Worm (Caenorhabditis elegans) whole organism, L2 larva: Measurements from ENCODE around the gene T06C10.3.
A peak's percentile ranks its signal among the peaks of the same experiment; 100 is the strongest.

ENCODE experiments used
- C34F6.9 ChIP-seq: fragments of 150-350 bp; optimal IDR thresholded peaks from 2 replicates; lab custom pipeline; 2014; ENCODE audit warnings: missing biosample characterization, missing genetic modification characterization
- F13H6.1 ChIP-seq: sonication (generic microtip); optimal IDR thresholded peaks from 2 replicates; lab custom pipeline; 2016; ENCODE audit warnings: missing genetic modification characterization, missing compliant biosample characterization
- R02D3.7 ChIP-seq: fragments of 150-350 bp; optimal IDR thresholded peaks from 2 replicates; lab custom pipeline; 2014; ENCODE audit warnings: missing biosample characterization, missing genetic modification characterization
- Y55F3AM.14 ChIP-seq: fragments of 200-800 bp; sonication (Bioruptor generic); optimal IDR thresholded peaks from 2 replicates; lab custom pipeline; 2018; ENCODE audit warnings: mild to moderate bottlenecking, missing genetic modification characterization, missing compliant biosample characterization
- ZK546.5 ChIP-seq: sonication (generic microtip); optimal IDR thresholded peaks from 2 replicates; lab custom pipeline; 2017; ENCODE audit warnings: missing biosample characterization, missing genetic modification characterization
- alr-1 ChIP-seq: fragments of 150-350 bp; optimal IDR thresholded peaks from 2 replicates; lab custom pipeline; 2014; ENCODE audit warnings: missing biosample characterization, missing genetic modification characterization
- aly-2 ChIP-seq: fragments of 150-350 bp; optimal IDR thresholded peaks from 2 replicates; lab custom pipeline; 2014; ENCODE audit warnings: missing biosample characterization, missing genetic modification characterization
- ama-1 ChIP-seq: fragments of 150-350 bp; optimal IDR thresholded peaks from 2 replicates; lab custom pipeline; 2018; ENCODE audit warnings: inconsistent platforms
- blmp-1 ChIP-seq: sonication (generic microtip); optimal IDR thresholded peaks from 2 replicates; lab custom pipeline; 2017; ENCODE audit warnings: missing genetic modification characterization, mild to moderate bottlenecking, missing compliant biosample characterization, antibody characterized with exemption, moderate library complexity; ENCODE audit not compliant: insufficient read depth
- ceh-16 ChIP-seq: fragments of 150-350 bp; optimal IDR thresholded peaks from 2 replicates; lab custom pipeline; 2014; ENCODE audit warnings: missing biosample characterization, missing genetic modification characterization
- ceh-82 ChIP-seq: fragments of 150-350 bp; optimal IDR thresholded peaks from 2 replicates; lab custom pipeline; 2014; ENCODE audit warnings: missing biosample characterization, missing genetic modification characterization
- crh-2 ChIP-seq: sonication (generic microtip); optimal IDR thresholded peaks from 2 replicates; lab custom pipeline; 2017; ENCODE audit warnings: missing biosample characterization, missing genetic modification characterization
- dmd-4 ChIP-seq: sonication (generic microtip); optimal IDR thresholded peaks from 2 replicates; lab custom pipeline; 2017; ENCODE audit warnings: missing biosample characterization, missing genetic modification characterization
- egl-27 ChIP-seq: sonication (generic microtip); optimal IDR thresholded peaks from 3 replicates; lab custom pipeline; 2017; ENCODE audit warnings: missing biosample characterization, missing genetic modification reagents, missing genetic modification characterization
- elt-1 ChIP-seq: fragments of 150-350 bp; optimal IDR thresholded peaks from 2 replicates; lab custom pipeline; 2014; ENCODE audit warnings: missing biosample characterization, missing genetic modification characterization
- elt-3 ChIP-seq: sonication (generic microtip); optimal IDR thresholded peaks from 2 replicates; lab custom pipeline; 2017; ENCODE audit warnings: missing biosample characterization, missing genetic modification characterization
- fos-1 ChIP-seq: fragments of 150-350 bp; optimal IDR thresholded peaks from 2 replicates; lab custom pipeline; 2014; ENCODE audit warnings: missing biosample characterization, missing genetic modification characterization
- gmeb-1 ChIP-seq: fragments of 150-350 bp; optimal IDR thresholded peaks from 2 replicates; lab custom pipeline; 2014; ENCODE audit warnings: missing biosample characterization, missing genetic modification characterization
- lin-11 ChIP-seq: fragments of 150-350 bp; sonication (generic microtip); optimal IDR thresholded peaks from 2 replicates; lab custom pipeline; 2014; ENCODE audit warnings: missing biosample characterization, missing genetic modification characterization, inconsistent platforms, mixed read lengths
- lin-39 ChIP-seq: fragments of 150-350 bp; optimal IDR thresholded peaks from 2 replicates; lab custom pipeline; 2014; ENCODE audit warnings: missing biosample characterization, missing genetic modification reagents, missing genetic modification characterization
- lsy-2 ChIP-seq, 2 experiments: fragments of 150-350 bp in 1 of 2; sonication (generic microtip) in 1 of 2; optimal IDR thresholded peaks; 2 replicates each; lab custom pipeline; 2014 to 2017; ENCODE audit warnings: missing biosample characterization in 2 of 2, missing genetic modification characterization in 2 of 2
- mab-5 ChIP-seq: fragments of 150-350 bp; optimal IDR thresholded peaks from 2 replicates; lab custom pipeline; 2014; ENCODE audit warnings: missing biosample characterization, missing genetic modification characterization
- mbf-1 ChIP-seq: sonication (generic microtip); optimal IDR thresholded peaks from 2 replicates; lab custom pipeline; 2017; ENCODE audit warnings: missing biosample characterization, missing genetic modification characterization
- mdl-1 ChIP-seq, 2 experiments: fragments of 150-350 bp in 1 of 2; sonication (generic microtip) in 1 of 2; optimal IDR thresholded peaks; 2 replicates each; lab custom pipeline; 2017; ENCODE audit warnings: missing biosample characterization in 2 of 2, missing genetic modification characterization in 2 of 2
- nhr-10 ChIP-seq: sonication (generic microtip); optimal IDR thresholded peaks from 2 replicates; lab custom pipeline; 2017; ENCODE audit warnings: missing biosample characterization, missing genetic modification characterization
- nhr-11 ChIP-seq: fragments of 150-350 bp; optimal IDR thresholded peaks from 2 replicates; lab custom pipeline; 2014; ENCODE audit warnings: missing biosample characterization, missing genetic modification characterization
- nhr-12 ChIP-seq: fragments of 150-350 bp; optimal IDR thresholded peaks from 2 replicates; lab custom pipeline; 2014; ENCODE audit warnings: missing biosample characterization, missing genetic modification characterization
- nhr-129 ChIP-seq: fragments of 150-350 bp; optimal IDR thresholded peaks from 2 replicates; lab custom pipeline; 2014; ENCODE audit warnings: missing biosample characterization, missing genetic modification characterization
- nhr-21 ChIP-seq: fragments of 150-350 bp; optimal IDR thresholded peaks from 2 replicates; lab custom pipeline; 2014; ENCODE audit warnings: missing biosample characterization, missing genetic modification characterization
- nhr-23 ChIP-seq: fragments of 150-350 bp; optimal IDR thresholded peaks from 2 replicates; lab custom pipeline; 2014; ENCODE audit warnings: missing biosample characterization, missing genetic modification reagents, missing genetic modification characterization
- nhr-237 ChIP-seq: fragments of 150-350 bp; optimal IDR thresholded peaks from 2 replicates; lab custom pipeline; 2014; ENCODE audit warnings: missing biosample characterization, missing genetic modification characterization
- nhr-25 ChIP-seq: fragments of 150-350 bp; sonication (generic microtip); optimal IDR thresholded peaks from 3 replicates; lab custom pipeline; 2014; ENCODE audit warnings: missing biosample characterization, missing genetic modification characterization
- nhr-6 ChIP-seq: fragments of 150-350 bp; optimal IDR thresholded peaks from 2 replicates; lab custom pipeline; 2014; ENCODE audit warnings: missing biosample characterization, missing genetic modification characterization
- peb-1 ChIP-seq: fragments of 150-350 bp; optimal IDR thresholded peaks from 2 replicates; lab custom pipeline; 2014; ENCODE audit warnings: missing biosample characterization, missing genetic modification characterization
- sem-4 ChIP-seq: fragments of 150-350 bp; optimal IDR thresholded peaks from 2 replicates; lab custom pipeline; 2014; ENCODE audit warnings: missing biosample characterization, missing genetic modification reagents, missing genetic modification characterization
- skn-1 ChIP-seq: sonication (generic microtip); optimal IDR thresholded peaks from 2 replicates; lab custom pipeline; 2017; ENCODE audit warnings: missing biosample characterization, missing genetic modification characterization
- sma-3 ChIP-seq: sonication (generic microtip); optimal IDR thresholded peaks from 2 replicates; lab custom pipeline; 2016; ENCODE audit warnings: missing genetic modification reagents, missing genetic modification characterization, missing compliant biosample characterization
- sma-9 ChIP-seq, 2 experiments: fragments of 150-350 bp in 1 of 2; sonication (generic microtip) in 1 of 2; optimal IDR thresholded peaks; 2 replicates each; lab custom pipeline; 2014 to 2016; ENCODE audit warnings: missing genetic modification characterization in 2 of 2, mild to moderate bottlenecking in 1 of 2, missing biosample characterization in 1 of 2, missing compliant biosample characterization in 1 of 2, missing genetic modification reagents in 1 of 2, moderate library complexity in 1 of 2
- snpc-4 ChIP-seq: fragments of 150-350 bp; optimal IDR thresholded peaks from 2 replicates; lab custom pipeline; 2014; ENCODE audit warnings: missing biosample characterization, missing genetic modification characterization
- unc-39 ChIP-seq: fragments of 150-350 bp; optimal IDR thresholded peaks from 2 replicates; lab custom pipeline; 2014; ENCODE audit warnings: missing biosample characterization, missing genetic modification characterization
- unc-55 ChIP-seq: fragments of 150-350 bp; sonication (generic microtip); optimal IDR thresholded peaks from 3 replicates; lab custom pipeline; 2014; ENCODE audit warnings: missing biosample characterization, missing genetic modification reagents, missing genetic modification characterization
- unc-62 ChIP-seq: fragments of 150-350 bp; optimal IDR thresholded peaks from 2 replicates; lab custom pipeline; 2014; ENCODE audit warnings: missing biosample characterization, missing genetic modification reagents, missing genetic modification characterization
- zag-1 ChIP-seq: fragments of 150-350 bp; optimal IDR thresholded peaks from 2 replicates; lab custom pipeline; 2014; ENCODE audit warnings: missing biosample characterization, missing genetic modification characterization
- ztf-1 ChIP-seq: fragments of 200-800 bp; sonication (Bioruptor generic); conservative IDR thresholded peaks from 2 replicates; pipeline ENCODE4 v1.3.6; 2022; ENCODE audit warnings: missing genetic modification characterization, missing compliant biosample characterization
- ztf-11 ChIP-seq: sonication (generic microtip); optimal IDR thresholded peaks from 2 replicates; lab custom pipeline; 2017; ENCODE audit warnings: missing biosample characterization, missing genetic modification characterization

The T06C10.3 gene

ce11 chrIV:7897443-7897842, 26.9 kb downstream of the T06C10.3 start, which contains the start of gene ilys-4:
TSS of gene ilys-4 (minus strand) at chrIV:7897543.
- TF ChIP-seq mab-5 (tag; lab: Kevin White, UChicago) (peak; percentile 11), sma-9 (GFP tag; optimal IDR thresholded peaks at IDR 0.05; lab: Kevin White, UChicago) (no peak), sma-9 (tag; optimal IDR thresholded peaks at IDR 0.05; lab: Kevin White, UChicago) (no peak), crh-2 (tag; lab: Kevin White, UChicago) (peak; percentile 18), unc-55 (GFP tag; lab: Kevin White, UChicago) (peak; percentile 37), lsy-2 (tag; optimal IDR thresholded peaks at IDR 0.05; lab: Kevin White, UChicago) (peak in 1 of 2 experiments; percentile 5)

DNA sequence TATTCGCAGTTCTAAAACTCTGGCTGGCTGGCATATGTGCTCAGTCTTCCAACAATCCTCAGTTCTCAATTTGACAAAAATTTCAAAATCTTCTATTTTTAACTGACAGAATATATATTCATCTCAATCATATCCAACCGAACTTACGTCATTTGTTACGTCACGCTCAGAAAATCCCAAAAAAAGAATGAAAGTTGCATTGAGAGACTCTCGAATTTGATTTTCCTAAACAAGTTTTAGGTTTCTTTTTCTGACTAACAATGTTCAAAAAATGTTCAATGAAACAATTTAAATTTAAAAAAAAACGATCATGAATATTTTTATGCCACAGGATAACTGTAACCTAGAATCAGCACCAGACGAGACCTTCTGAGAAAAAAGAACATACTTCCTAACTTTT, 27.4 kb downstream of the T06C10.3 start:
- no peak for TF ChIP-seq peb-1 (tag; lab: Kevin White, UChicago)
- no peak for TF ChIP-seq unc-39 (tag; lab: Kevin White, UChicago)
- no peak for TF ChIP-seq mdl-1 (tag; optimal IDR thresholded peaks at IDR 0.05; lab: Kevin White, UChicago)
- TF ChIP-seq nhr-12, result no peak

DNA sequence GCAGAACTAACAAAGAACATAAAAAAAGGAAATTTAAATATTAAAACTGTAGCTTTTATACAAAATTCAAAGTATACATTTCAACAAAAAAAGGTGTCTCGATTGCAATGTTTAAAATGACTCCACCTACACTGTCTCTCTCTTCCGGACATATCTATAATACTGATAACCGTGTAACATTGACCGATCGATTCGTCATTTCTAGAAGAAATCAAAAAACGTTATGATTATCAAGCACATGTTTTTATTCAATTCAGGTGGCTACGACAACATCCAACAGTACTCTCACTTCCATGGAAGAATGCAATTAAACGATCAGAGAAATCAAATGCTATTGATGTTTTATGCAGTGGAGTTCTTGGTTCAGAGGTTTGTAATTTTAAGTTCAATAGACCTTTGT, 27.9 kb downstream of the T06C10.3 start:
- TF ChIP-seq fos-1, result peak; percentile 89
- no peak for TF ChIP-seq nhr-21 (tag; lab: Kevin White, UChicago)
- TF ChIP-seq unc-62 (GFP tag; lab: Kevin White, UChicago), result no peak
- TF ChIP-seq crh-2 (tag; lab: Kevin White, UChicago), result peak; percentile 38
- no peak for TF ChIP-seq ztf-11 (tag; lab: Kevin White, UChicago)

ce11 chrIV:7902221-7902904, 31.8 kb downstream of the T06C10.3 start, which contains the start of gene arp-11:
TSS of gene arp-11 (minus strand) at chrIV:7902271.
- peak; percentile 25 for TF ChIP-seq snpc-4 (tag; lab: Kevin White, UChicago)
- TF ChIP-seq alr-1 (tag; lab: Kevin White, UChicago), result no peak
- TF ChIP-seq elt-3, result no peak
- TF ChIP-seq nhr-23 (tag; lab: Kevin White, UChicago), result no peak
- peak; percentile 43 for TF ChIP-seq nhr-21 (tag; lab: Kevin White, UChicago)
- TF ChIP-seq mab-5 (tag; lab: Kevin White, UChicago), result no peak
- peak; percentile 52 for TF ChIP-seq egl-27 (tag; lab: Kevin White, UChicago)
- no peak for TF ChIP-seq nhr-10 (tag; lab: Kevin White, UChicago)
- TF ChIP-seq dmd-4, result no peak
- no peak for TF ChIP-seq ztf-11 (tag; lab: Kevin White, UChicago)
- no peak for TF ChIP-seq ztf-1 (GFP tag; lab: Robert Waterston, UW)
- TF ChIP-seq unc-39 (tag; lab: Kevin White, UChicago), result no peak
- no peak for TF ChIP-seq nhr-12
- no peak for TF ChIP-seq R02D3.7 (tag; lab: Kevin White, UChicago)
- TF ChIP-seq lin-11 (tag; lab: Kevin White, UChicago), result peak; percentile 51
- peak; percentile 22 for TF ChIP-seq nhr-6 (tag; lab: Kevin White, UChicago)
- no peak for TF ChIP-seq mdl-1 (tag; optimal IDR thresholded peaks at IDR 0.05; lab: Kevin White, UChicago)
- no peak for TF ChIP-seq nhr-11
- no peak for TF ChIP-seq ZK546.5 (tag; lab: Kevin White, UChicago)
- TF ChIP-seq peb-1 (tag; lab: Kevin White, UChicago), result no peak
- no peak for TF ChIP-seq unc-62 (GFP tag; lab: Kevin White, UChicago)
- TF ChIP-seq ceh-82 (tag; lab: Kevin White, UChicago), result no peak
- TF ChIP-seq gmeb-1 (tag; lab: Kevin White, UChicago), result peak; percentile 74
- TF ChIP-seq nhr-237 (tag; lab: Kevin White, UChicago), result no peak
- TF ChIP-seq crh-2 (tag; lab: Kevin White, UChicago), result peak; percentile 92
- TF ChIP-seq F13H6.1 (tag; lab: Kevin White, UChicago), result peak; percentile 69
- TF ChIP-seq nhr-25 (tag; lab: Kevin White, UChicago), result peak; percentile 41
- no peak for TF ChIP-seq mbf-1
- TF ChIP-seq sma-3 (GFP tag; lab: Kevin White, UChicago), result peak; percentile 77
- peak; percentile 50 for TF ChIP-seq fos-1
- TF ChIP-seq nhr-129, result peak; percentile 88
- TF ChIP-seq blmp-1 (tag; lab: Kevin White, UChicago), result no peak
- no peak for TF ChIP-seq skn-1 (tag; lab: Kevin White, UChicago)
- TF ChIP-seq C34F6.9 (tag; lab: Kevin White, UChicago), result peak; percentile 88
- no peak for TF ChIP-seq Y55F3AM.14 (GFP tag; lab: Kevin White, UChicago)
- TF ChIP-seq zag-1 (tag; lab: Kevin White, UChicago), result no peak
- no peak for TF ChIP-seq ama-1
- TF ChIP-seq elt-1 (tag; lab: Kevin White, UChicago), result no peak
- TF ChIP-seq aly-2 (tag; lab: Kevin White, UChicago), result no peak
- TF ChIP-seq lin-39, result no peak
- peak; percentile 92 for TF ChIP-seq unc-55 (GFP tag; lab: Kevin White, UChicago)
- no peak for TF ChIP-seq ceh-16 (tag; lab: Kevin White, UChicago)
- TF ChIP-seq sem-4 (tag; lab: Kevin White, UChicago), result peak; percentile 70
